Worm (Caenorhabditis elegans) whole organism, early embryonic: ENCODE results near the gene C45B11.6.

ENCODE experiments used
- B0310.2 ChIP-seq: sonication (generic microtip); optimal IDR thresholded peaks from 2 replicates; lab custom pipeline; 2016; ENCODE audit warnings: mild to moderate bottlenecking, missing genetic modification characterization, missing compliant biosample characterization
- ama-1 ChIP-seq: fragments of 150-350 bp; optimal IDR thresholded peaks from 2 replicates; lab custom pipeline; 2014
- ceh-13 ChIP-seq: fragments of 200-800 bp; sonication (Bioruptor generic); optimal IDR thresholded peaks from 2 replicates; lab custom pipeline; 2018; ENCODE audit warnings: mild to moderate bottlenecking, missing genetic modification characterization, missing compliant biosample characterization
- hmg-4 ChIP-seq: fragments of 200-800 bp; sonication (Bioruptor generic); optimal IDR thresholded peaks from 2 replicates; lab custom pipeline; 2018; ENCODE audit warnings: mild to moderate bottlenecking, missing genetic modification characterization, missing compliant biosample characterization
- pes-1 ChIP-seq: fragments of 200-800 bp; sonication (Bioruptor generic); IDR thresholded peaks from 2 replicates; pipeline ENCODE4 v1.3.6; 2022; ENCODE audit warnings: missing genetic modification reagents, missing genetic modification characterization, missing compliant biosample characterization
- sea-1 ChIP-seq: fragments of 200-800 bp; sonication (Bioruptor generic); conservative IDR thresholded peaks from 2 replicates; pipeline ENCODE4 v1.3.6; 2022; ENCODE audit warnings: missing genetic modification characterization, missing compliant biosample characterization
- tbx-11 ChIP-seq: fragments of 200-800 bp; sonication (Bioruptor generic); IDR thresholded peaks from 2 replicates; pipeline ENCODE4 v1.3.6; 2022; ENCODE audit warnings: missing genetic modification characterization, missing compliant biosample characterization
- tra-4 ChIP-seq: sonication (generic microtip); optimal IDR thresholded peaks from 2 replicates; lab custom pipeline; 2017; ENCODE audit warnings: missing genetic modification characterization, missing compliant biosample characterization

DNA sequence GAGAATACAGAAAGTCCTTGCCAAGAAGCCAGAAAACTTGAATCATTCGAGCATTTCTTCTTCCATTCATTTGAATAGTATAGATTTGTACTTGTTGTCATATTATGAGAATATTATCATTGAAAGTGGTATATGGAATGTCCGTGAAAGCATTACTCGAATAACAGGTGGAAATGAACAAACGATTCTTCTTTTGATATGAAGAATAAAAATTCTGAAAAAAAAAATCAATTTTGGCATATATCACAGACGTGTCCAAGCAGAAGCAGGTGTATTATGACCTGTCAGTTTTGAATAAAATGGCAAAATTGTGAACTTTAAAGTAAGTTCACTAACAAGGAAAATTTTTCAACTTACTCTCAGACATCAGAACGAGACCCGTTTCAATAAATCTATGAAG is 13.2 kb downstream of the C45B11.6 start, which contains the start of gene srh-75:
- TF ChIP-seq pes-1 (GFP tag; lab: Robert Waterston, UW) (no peak), tbx-11 (GFP tag; lab: Robert Waterston, UW) (no peak), ama-1 (no peak), tra-4 (tag; lab: Kevin White, UChicago) (no peak), sea-1 (no peak), ceh-13 (GFP tag; lab: Kevin White, UChicago) (no peak), hmg-4 (GFP tag; lab: Kevin White, UChicago) (no peak), B0310.2 (tag; lab: Kevin White, UChicago) (no peak)
